Fruit fly (Drosophila melanogaster) whole organism, pupa: ENCODE measurements around the gene CG11970.

Source experiments
- CG10348 ChIP-seq: fragments of 200-800 bp; sonication (Bioruptor generic); IDR thresholded peaks from 2 replicates; pipeline ENCODE4 v1.3.6; 2022; ENCODE audit warnings: missing biosample characterization, missing genetic modification characterization
- CG12605 ChIP-seq: fragments of 200-800 bp; sonication (Bioruptor generic); IDR thresholded peaks from 2 replicates; pipeline ENCODE4 v1.3.6; 2022; ENCODE audit warnings: missing biosample characterization, missing genetic modification characterization
- CG34367 ChIP-seq: fragments of 200-800 bp; sonication (Bioruptor generic); optimal IDR thresholded peaks from 2 replicates; lab custom pipeline; 2018; ENCODE audit warnings: missing biosample characterization, mild to moderate bottlenecking, missing genetic modification characterization
- CG4496 ChIP-seq: fragments of 200-800 bp; sonication (Bioruptor generic); IDR thresholded peaks from 3 replicates; pipeline ENCODE4 v1.3.6; 2022; ENCODE audit warnings: missing biosample characterization, missing genetic modification characterization
- CG8301 ChIP-seq: fragments of 200-800 bp; sonication (Bioruptor generic); optimal IDR thresholded peaks from 2 replicates; lab custom pipeline; 2018; ENCODE audit warnings: missing biosample characterization, mild to moderate bottlenecking, missing genetic modification characterization
- CG9948 ChIP-seq: fragments of 200-800 bp; sonication (Bioruptor generic); optimal IDR thresholded peaks from 2 replicates; lab custom pipeline; 2018; ENCODE audit warnings: missing biosample characterization, mild to moderate bottlenecking, missing genetic modification characterization, moderate library complexity
- Pif1A ChIP-seq: fragments of 200-800 bp; sonication (Bioruptor generic); optimal IDR thresholded peaks from 3 replicates; lab custom pipeline; 2016; ENCODE audit warnings: missing biosample characterization, missing genetic modification characterization

- TF ChIP-seq CG9948 (no peak), Pif1A (no peak), CG12605 (peak; percentile 15; the same call in 1 of the 2 replicates), CG4496 (GFP tag; lab: Robert Waterston, UW) (no peak), CG34367 (tag; lab: Kevin White, UChicago) (no peak), CG8301 (peak; percentile 19), CG10348 (no peak)
These were observed 4.4 kb upstream of the CG11970 start for dm6 chr3R:8979850-8980775.
